Worm (Caenorhabditis elegans) whole organism, L1 larva: ENCODE data around the gene hil-1.

ENCODE experiments used
- C04F5.9 ChIP-seq: sonication (generic microtip); optimal IDR thresholded peaks from 2 replicates; lab custom pipeline; 2016; ENCODE audit warnings: missing genetic modification characterization, missing compliant biosample characterization
- C16A3.4 ChIP-seq: fragments of 150-350 bp; optimal IDR thresholded peaks from 2 replicates; lab custom pipeline; 2014; ENCODE audit warnings: missing biosample characterization, missing genetic modification characterization
- F16B12.6 ChIP-seq: fragments of 150-350 bp; optimal IDR thresholded peaks from 2 replicates; lab custom pipeline; 2014; ENCODE audit warnings: missing biosample characterization, missing genetic modification characterization
- Y116A8C.19 ChIP-seq: sonication (generic microtip); optimal IDR thresholded peaks from 2 replicates; lab custom pipeline; 2016; ENCODE audit warnings: missing compliant biosample characterization, missing genetic modification characterization, borderline replicate concordance
- aha-1 ChIP-seq: fragments of 150-350 bp; optimal IDR thresholded peaks from 2 replicates; lab custom pipeline; 2014; ENCODE audit warnings: missing biosample characterization, missing genetic modification characterization
- ama-1 ChIP-seq: fragments of 150-350 bp; optimal IDR thresholded peaks from 2 replicates; lab custom pipeline; 2014
- ceh-8 ChIP-seq: fragments of 200-800 bp; sonication (Bioruptor generic); optimal IDR thresholded peaks from 2 replicates; lab custom pipeline; 2018; ENCODE audit warnings: mild to moderate bottlenecking, missing genetic modification characterization, moderate library complexity, missing compliant biosample characterization
- ceh-82 ChIP-seq, 3 experiments: fragments of 150-350 bp in 1 of 3; sonication (generic microtip) in 2 of 3; optimal IDR thresholded peaks; 2 replicates each; lab custom pipeline; 2014 to 2017; ENCODE audit warnings: missing biosample characterization in 3 of 3, missing genetic modification characterization in 3 of 3
- ceh-88 ChIP-seq: fragments of 200-800 bp; sonication (Bioruptor generic); IDR thresholded peaks from 2 replicates; pipeline ENCODE4 v1.3.6; 2022; ENCODE audit warnings: missing genetic modification characterization, missing compliant biosample characterization
- ceh-90 ChIP-seq: sonication (generic microtip); optimal IDR thresholded peaks from 2 replicates; lab custom pipeline; 2016; ENCODE audit warnings: missing genetic modification characterization, missing compliant biosample characterization
- dpl-1 ChIP-seq, 3 experiments: fragments of 150-350 bp in 2 of 3; sonication (generic microtip) in 1 of 3; optimal IDR thresholded peaks; 2 replicates each; lab custom pipeline; 2014 to 2017; ENCODE audit warnings: missing biosample characterization in 3 of 3, missing genetic modification characterization in 3 of 3, missing genetic modification reagents in 3 of 3
- dsc-1 ChIP-seq: sonication (generic microtip); optimal IDR thresholded peaks from 2 replicates; lab custom pipeline; 2016; ENCODE audit warnings: mild to moderate bottlenecking, missing genetic modification characterization, missing compliant biosample characterization
- efl-1 ChIP-seq, 4 experiments: fragments of 150-350 bp; optimal IDR thresholded peaks in 3 of 4; peaks in 1 of 4; 1 replicate in 1 of 4; 2 replicates in 3 of 4; lab custom pipeline; 2014; ENCODE audit warnings: missing biosample characterization in 2 of 4, missing genetic modification characterization in 2 of 4, missing genetic modification reagents in 2 of 4
- egl-13 ChIP-seq: sonication (generic microtip); optimal IDR thresholded peaks from 2 replicates; lab custom pipeline; 2016; ENCODE audit warnings: missing genotype, missing genetic modification reagents, missing genetic modification characterization, missing compliant biosample characterization
- ets-5 ChIP-seq: fragments of 200-800 bp; sonication (Bioruptor generic); IDR thresholded peaks from 2 replicates; pipeline ENCODE4 v1.3.6; 2022; ENCODE audit warnings: missing genetic modification characterization, missing compliant biosample characterization
- fkh-10 ChIP-seq: sonication (generic microtip); optimal IDR thresholded peaks from 2 replicates; lab custom pipeline; 2017; ENCODE audit warnings: missing biosample characterization, missing genetic modification reagents, missing genetic modification characterization
- fkh-4 ChIP-seq: sonication (generic microtip); optimal IDR thresholded peaks from 2 replicates; lab custom pipeline; 2016; ENCODE audit warnings: missing compliant biosample characterization, missing genetic modification characterization, borderline replicate concordance
- fkh-8 ChIP-seq: sonication (generic microtip); optimal IDR thresholded peaks from 2 replicates; lab custom pipeline; 2016; ENCODE audit warnings: mild to moderate bottlenecking, missing genetic modification characterization, missing compliant biosample characterization
- fos-1 ChIP-seq: fragments of 150-350 bp; optimal IDR thresholded peaks from 2 replicates; lab custom pipeline; 2014; ENCODE audit warnings: missing biosample characterization, missing genetic modification characterization
- grh-1 ChIP-seq: fragments of 200-800 bp; sonication (Bioruptor generic); IDR thresholded peaks from 2 replicates; pipeline ENCODE4 v1.3.6; 2022; ENCODE audit warnings: missing genetic modification reagents, missing genetic modification characterization, missing compliant biosample characterization
- lin-14 ChIP-seq: fragments of 200-800 bp; sonication (Bioruptor generic); optimal IDR thresholded peaks from 2 replicates; lab custom pipeline; 2018; ENCODE audit warnings: mild to moderate bottlenecking, missing genetic modification characterization, moderate library complexity, missing compliant biosample characterization
- lin-15B ChIP-seq: fragments of 150-350 bp; sonication (generic microtip); optimal IDR thresholded peaks from 3 replicates; lab custom pipeline; 2014; ENCODE audit warnings: missing biosample characterization, missing genetic modification characterization
- lin-35 ChIP-seq, 2 experiments: fragments of 150-350 bp; optimal IDR thresholded peaks; 2 replicates each; lab custom pipeline; 2014; ENCODE audit warnings: missing biosample characterization in 2 of 2, missing genetic modification characterization in 2 of 2, missing genetic modification reagents in 2 of 2
- lin-39 ChIP-seq: fragments of 150-350 bp; optimal IDR thresholded peaks from 2 replicates; lab custom pipeline; 2014; ENCODE audit warnings: missing biosample characterization, missing genetic modification reagents, missing genetic modification characterization
- mdl-1 ChIP-seq, 2 experiments: fragments of 150-350 bp; optimal IDR thresholded peaks; 2 replicates each; lab custom pipeline; 2014 to 2017; ENCODE audit warnings: missing biosample characterization in 2 of 2, missing genetic modification characterization in 2 of 2, inconsistent platforms in 1 of 2
- mep-1 ChIP-seq: fragments of 150-350 bp; optimal IDR thresholded peaks from 2 replicates; lab custom pipeline; 2014; ENCODE audit warnings: missing biosample characterization, missing genetic modification characterization
- nhr-19 ChIP-seq: fragments of 200-800 bp; sonication (Bioruptor generic); conservative IDR thresholded peaks from 2 replicates; pipeline ENCODE4 v1.3.6; 2022; ENCODE audit warnings: missing genetic modification characterization, missing compliant biosample characterization
- nhr-20 ChIP-seq: sonication (generic microtip); optimal IDR thresholded peaks from 2 replicates; lab custom pipeline; 2016; ENCODE audit warnings: mild to moderate bottlenecking, missing genetic modification characterization, missing compliant biosample characterization
- nhr-28 ChIP-seq: fragments of 150-350 bp; optimal IDR thresholded peaks from 2 replicates; lab custom pipeline; 2014; ENCODE audit warnings: missing biosample characterization, missing genetic modification characterization
- nhr-84 ChIP-seq: sonication (generic microtip); optimal IDR thresholded peaks from 2 replicates; lab custom pipeline; 2017; ENCODE audit warnings: missing biosample characterization, missing genetic modification characterization
- pax-3 ChIP-seq: fragments of 200-800 bp; sonication (Bioruptor generic); optimal IDR thresholded peaks from 2 replicates; lab custom pipeline; 2018; ENCODE audit warnings: mild to moderate bottlenecking, missing genetic modification characterization, moderate library complexity, missing compliant biosample characterization
- skn-1 ChIP-seq: fragments of 150-350 bp; optimal IDR thresholded peaks from 2 replicates; lab custom pipeline; 2014; ENCODE audit warnings: missing biosample characterization, missing genetic modification characterization
- snu-23 ChIP-seq: sonication (generic microtip); optimal IDR thresholded peaks from 2 replicates; lab custom pipeline; 2016; ENCODE audit warnings: missing genetic modification characterization, missing compliant biosample characterization
- sox-4 ChIP-seq: sonication (generic microtip); optimal IDR thresholded peaks from 2 replicates; lab custom pipeline; 2016; ENCODE audit warnings: missing genetic modification characterization, missing compliant biosample characterization
- sptf-1 ChIP-seq: fragments of 150-350 bp; optimal IDR thresholded peaks from 2 replicates; lab custom pipeline; 2014; ENCODE audit warnings: missing biosample characterization, missing genetic modification characterization
- tbx-2 ChIP-seq: sonication (generic microtip); optimal IDR thresholded peaks from 2 replicates; lab custom pipeline; 2016; ENCODE audit warnings: missing genetic modification characterization, missing compliant biosample characterization
- tlp-1 ChIP-seq: fragments of 150-350 bp; optimal IDR thresholded peaks from 2 replicates; lab custom pipeline; 2014; ENCODE audit warnings: missing biosample characterization, missing genetic modification characterization
- unc-130 ChIP-seq: fragments of 150-350 bp; optimal IDR thresholded peaks from 2 replicates; lab custom pipeline; 2017; ENCODE audit warnings: missing biosample characterization, missing genetic modification characterization, inconsistent platforms
- unc-30 ChIP-seq: sonication (generic microtip); optimal IDR thresholded peaks from 2 replicates; lab custom pipeline; 2017; ENCODE audit warnings: missing biosample characterization, missing genetic modification characterization
- unc-98 ChIP-seq: fragments of 200-800 bp; sonication (Bioruptor generic); IDR thresholded peaks from 2 replicates; pipeline ENCODE4 v1.3.6; 2022; ENCODE audit warnings: missing genetic modification characterization, missing compliant biosample characterization
- xbp-1 ChIP-seq: sonication (generic microtip); optimal IDR thresholded peaks from 2 replicates; lab custom pipeline; 2016; ENCODE audit warnings: missing genetic modification characterization, missing compliant biosample characterization
- zip-4 ChIP-seq: fragments of 200-800 bp; sonication (Bioruptor generic); optimal IDR thresholded peaks from 2 replicates; lab custom pipeline; 2018; ENCODE audit warnings: mild to moderate bottlenecking, missing genetic modification characterization, moderate library complexity, missing compliant biosample characterization
- ztf-11 ChIP-seq, 2 experiments: sonication (generic microtip); optimal IDR thresholded peaks; 2 replicates each; lab custom pipeline; 2016 to 2017; ENCODE audit warnings: missing genetic modification characterization in 2 of 2, missing biosample characterization in 1 of 2, missing compliant biosample characterization in 1 of 2
- ztf-4 ChIP-seq: fragments of 150-350 bp; optimal IDR thresholded peaks from 2 replicates; lab custom pipeline; 2014; ENCODE audit warnings: missing biosample characterization, missing genetic modification characterization

Gene hil-1

ce11 chrV:14943774-14944173, 5.8 kb upstream of the hil-1 start:
- TF ChIP-seq ceh-90 (tag; lab: Kevin White, UChicago), result no peak
- TF ChIP-seq skn-1, result no peak
- TF ChIP-seq efl-1 (optimal IDR thresholded peaks at IDR 0.05; lab: Kevin White, UChicago), result no peak
- TF ChIP-seq efl-1 (GFP tag; optimal IDR thresholded peaks at IDR 0.05 in 1 of 2; lab: Kevin White, UChicago), result peak in 1 of 2 experiments; percentile 7

- no peak for TF ChIP-seq ama-1 (lab: Kevin White, UChicago)
- TF ChIP-seq sox-4, result no peak
- TF ChIP-seq ets-5 (GFP tag; lab: Robert Waterston, UW), result no peak
- no peak for TF ChIP-seq Y116A8C.19 (tag; lab: Kevin White, UChicago)
- no peak for TF ChIP-seq sptf-1 (tag; lab: Kevin White, UChicago)
- TF ChIP-seq unc-130 (tag; lab: Kevin White, UChicago), result no peak
- TF ChIP-seq unc-98, result no peak
- no peak for TF ChIP-seq nhr-84 (tag; lab: Kevin White, UChicago)
- no peak for TF ChIP-seq ztf-4 (tag; lab: Kevin White, UChicago)
- TF ChIP-seq dsc-1 (tag; lab: Kevin White, UChicago), result no peak
- no peak for TF ChIP-seq nhr-19 (GFP tag; lab: Robert Waterston, UW)
Observed at ce11 chrV:14945124-14945523, 4.5 kb upstream of the hil-1 start.

- TF ChIP-seq dsc-1 (tag; lab: Kevin White, UChicago) (no peak), F16B12.6 (tag; lab: Kevin White, UChicago) (no peak), fkh-4 (tag; lab: Kevin White, UChicago) (no peak), C04F5.9 (no peak), aha-1 (tag; lab: Kevin White, UChicago) (no peak), fkh-8 (tag; lab: Kevin White, UChicago) (no peak), lin-39 (tag; lab: Kevin White, UChicago) (no peak), snu-23 (GFP tag; lab: Kevin White, UChicago) (no peak)
Observed at ce11 chrV:14945697-14946096, 3.9 kb upstream of the hil-1 start, which contains the start of gene C30G7.3. Gene C30G7.3, minus strand, starts transcription at chrV:14945704.

- TF ChIP-seq dsc-1 (tag; lab: Kevin White, UChicago) (no peak), zip-4 (GFP tag; lab: Kevin White, UChicago) (no peak), ceh-82 (tag; optimal IDR thresholded peaks at IDR 0.05; lab: Kevin White, UChicago) (no peak), lin-15B (tag; lab: Kevin White, UChicago) (no peak), ztf-11 (tag; optimal IDR thresholded peaks at IDR 0.05; lab: Kevin White, UChicago) (no peak), ztf-4 (tag; lab: Kevin White, UChicago) (no peak), tlp-1 (tag; lab: Kevin White, UChicago) (no peak), xbp-1 (no peak), fkh-10 (no peak), tbx-2 (tag; lab: Kevin White, UChicago) (no peak), fos-1 (no peak)
- TF ChIP-seq, all 84 proteins: peak for 0
Observed at ce11 chrV:14947022-14947421, 2.6 kb upstream of the hil-1 start, which contains the start of gene C30G7.4. Gene C30G7.4, minus strand, starts transcription at chrV:14947122.

- TF ChIP-seq mep-1 (tag; lab: Kevin White, UChicago) (peak; percentile 48), ceh-88 (GFP tag; lab: Robert Waterston, UW) (0 out of 2 replicates have a peak, but pooled peaks have one; percentile 7), sptf-1 (tag; lab: Kevin White, UChicago) (no peak), lin-39 (tag; lab: Kevin White, UChicago) (no peak), nhr-28 (tag; lab: Kevin White, UChicago) (no peak), C16A3.4 (tag; lab: Kevin White, UChicago) (peak; percentile 29), unc-30 (no peak), dpl-1 (GFP tag; optimal IDR thresholded peaks at IDR 0.05; lab: Kevin White, UChicago) (peak; percentile 6 to 15 (median 6)), mdl-1 (tag; optimal IDR thresholded peaks at IDR 0.05; lab: Kevin White, UChicago) (peak in 1 of 2 experiments; percentile 70), fos-1 (no peak), nhr-20 (tag; lab: Kevin White, UChicago) (peak; percentile 23), egl-13 (no peak), efl-1 (optimal IDR thresholded peaks at IDR 0.05; lab: Kevin White, UChicago) (peak; percentile 2 to 8), efl-1 (GFP tag; optimal IDR thresholded peaks at IDR 0.05 in 1 of 2; lab: Kevin White, UChicago) (peak in 1 of 2 experiments; percentile 74), grh-1 (GFP tag; lab: Robert Waterston, UW) (no peak), ztf-11 (tag; optimal IDR thresholded peaks at IDR 0.05; lab: Kevin White, UChicago) (peak in 1 of 2 experiments; percentile 6), lin-14 (peak; percentile 77), snu-23 (GFP tag; lab: Kevin White, UChicago) (peak; percentile 45), fkh-8 (tag; lab: Kevin White, UChicago) (peak; percentile 0), pax-3 (peak; percentile 51), lin-35 (GFP tag; optimal IDR thresholded peaks at IDR 0.05; lab: Kevin White, UChicago) (peak; percentile 21 to 52), ceh-8 (GFP tag; lab: Kevin White, UChicago) (no peak), tbx-2 (tag; lab: Kevin White, UChicago) (peak; percentile 8)
Observed at ce11 chrV:14948566-14948965, 1.0 kb upstream of the hil-1 start.
